Worm (Caenorhabditis elegans) whole organism, L1 larva: ENCODE data around the gene F09B12.7.

ENCODE experiments used
- ceh-82 ChIP-seq, 3 experiments: fragments of 150-350 bp in 1 of 3; sonication (generic microtip) in 2 of 3; optimal IDR thresholded peaks; 2 replicates each; lab custom pipeline; 2014 to 2017; ENCODE audit warnings: missing biosample characterization in 3 of 3, missing genetic modification characterization in 3 of 3
- lin-15B ChIP-seq: fragments of 150-350 bp; sonication (generic microtip); optimal IDR thresholded peaks from 3 replicates; lab custom pipeline; 2014; ENCODE audit warnings: missing biosample characterization, missing genetic modification characterization
- lsy-2 ChIP-seq, 2 experiments: fragments of 150-350 bp; optimal IDR thresholded peaks; 2 replicates each; lab custom pipeline; 2014; ENCODE audit warnings: missing biosample characterization in 2 of 2, missing genetic modification characterization in 2 of 2

DNA sequence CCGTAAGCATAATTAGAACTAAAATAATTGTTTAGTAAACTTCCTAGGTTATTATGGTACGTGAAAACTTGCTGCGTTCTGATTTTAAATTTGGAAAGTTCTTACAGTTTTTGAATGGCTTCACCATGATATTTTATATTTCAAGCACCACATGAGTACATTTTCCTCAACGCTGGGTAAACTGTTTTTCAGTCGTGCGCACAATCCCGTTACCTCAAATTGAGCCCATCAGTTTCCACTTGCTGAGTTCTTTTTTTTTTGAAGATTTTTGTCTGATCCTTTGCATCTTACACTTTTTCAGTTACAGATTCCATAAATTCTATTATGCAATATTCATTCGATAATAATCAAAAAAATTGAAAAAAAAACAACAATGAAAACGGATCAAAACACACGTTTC, 25.7 kb upstream of the F09B12.7 start:
- no peak for TF ChIP-seq ceh-82 (tag; optimal IDR thresholded peaks at IDR 0.05; lab: Kevin White, UChicago)
- TF ChIP-seq lsy-2 (tag; optimal IDR thresholded peaks at IDR 0.05; lab: Kevin White, UChicago): no peak
- no peak for TF ChIP-seq lin-15B (tag; lab: Kevin White, UChicago)
